Worm (Caenorhabditis elegans): ENCODE results near the gene C12D5.9.

DNA sequence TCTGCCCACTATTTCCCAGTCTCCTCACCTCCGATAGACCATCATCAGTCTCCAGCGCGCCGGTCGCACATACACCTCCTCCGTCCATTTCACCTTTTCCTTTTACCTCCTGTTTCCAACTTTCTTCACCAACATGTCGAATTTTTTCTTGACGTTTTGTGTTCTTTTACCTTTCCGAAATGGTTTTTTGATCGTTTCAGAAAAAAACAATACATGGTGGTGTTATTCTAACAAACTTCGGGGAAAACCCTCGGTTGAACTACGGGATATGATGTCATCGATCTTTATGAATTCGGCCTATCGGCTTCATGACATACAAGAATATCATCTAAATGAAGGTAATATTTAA is 38.9 kb upstream of the C12D5.9 start, which contains the start of gene Y97E10C.1:
- no peak for TF ChIP-seq flt-1 (GFP tag; IDR thresholded peaks at IDR 0.05)
- no peak for TF ChIP-seq T22C8.4 (GFP tag; IDR thresholded peaks at IDR 0.05)
- no peak for TF ChIP-seq tab-1 (GFP tag; IDR thresholded peaks at IDR 0.05)
- TF ChIP-seq med-1 (GFP tag; optimal IDR thresholded peaks at IDR 0.05; ENCODE audit: insufficient read depth): no peak
